Worm (Caenorhabditis elegans) whole organism, L1 larva: Measurements from ENCODE around the gene pph-4.1.

ENCODE experiments used
- C16A3.4 ChIP-seq: fragments of 150-350 bp; optimal IDR thresholded peaks from 2 replicates; lab custom pipeline; 2014; ENCODE audit warnings: missing biosample characterization, missing genetic modification characterization
- alr-1 ChIP-seq: fragments of 200-800 bp; sonication (Bioruptor generic); optimal IDR thresholded peaks from 2 replicates; lab custom pipeline; 2018; ENCODE audit warnings: borderline replicate concordance, mild to moderate bottlenecking, missing genetic modification characterization, missing compliant biosample characterization
- blmp-1 ChIP-seq: fragments of 150-350 bp; optimal IDR thresholded peaks from 2 replicates; lab custom pipeline; 2014; ENCODE audit warnings: missing biosample characterization, missing genetic modification characterization
- ceh-8 ChIP-seq: fragments of 200-800 bp; sonication (Bioruptor generic); optimal IDR thresholded peaks from 2 replicates; lab custom pipeline; 2018; ENCODE audit warnings: mild to moderate bottlenecking, missing genetic modification characterization, moderate library complexity, missing compliant biosample characterization
- ceh-82 ChIP-seq, 3 experiments: fragments of 150-350 bp in 1 of 3; sonication (generic microtip) in 2 of 3; optimal IDR thresholded peaks; 2 replicates each; lab custom pipeline; 2014 to 2017; ENCODE audit warnings: missing biosample characterization in 3 of 3, missing genetic modification characterization in 3 of 3
- ceh-88 ChIP-seq: fragments of 200-800 bp; sonication (Bioruptor generic); IDR thresholded peaks from 2 replicates; pipeline ENCODE4 v1.3.6; 2022; ENCODE audit warnings: missing genetic modification characterization, missing compliant biosample characterization
- ceh-90 ChIP-seq: sonication (generic microtip); optimal IDR thresholded peaks from 2 replicates; lab custom pipeline; 2016; ENCODE audit warnings: missing genetic modification characterization, missing compliant biosample characterization
- ces-1 ChIP-seq: fragments of 150-350 bp; optimal IDR thresholded peaks from 2 replicates; lab custom pipeline; 2014; ENCODE audit warnings: missing biosample characterization, missing genetic modification reagents, missing genetic modification characterization
- dpl-1 ChIP-seq, 3 experiments: fragments of 150-350 bp in 2 of 3; sonication (generic microtip) in 1 of 3; optimal IDR thresholded peaks; 2 replicates each; lab custom pipeline; 2014 to 2017; ENCODE audit warnings: missing biosample characterization in 3 of 3, missing genetic modification characterization in 3 of 3, missing genetic modification reagents in 3 of 3
- dsc-1 ChIP-seq: sonication (generic microtip); optimal IDR thresholded peaks from 2 replicates; lab custom pipeline; 2016; ENCODE audit warnings: mild to moderate bottlenecking, missing genetic modification characterization, missing compliant biosample characterization
- efl-1 ChIP-seq, 4 experiments: fragments of 150-350 bp; optimal IDR thresholded peaks in 3 of 4; peaks in 1 of 4; 1 replicate in 1 of 4; 2 replicates in 3 of 4; lab custom pipeline; 2014; ENCODE audit warnings: missing biosample characterization in 2 of 4, missing genetic modification characterization in 2 of 4, missing genetic modification reagents in 2 of 4
- elt-3 ChIP-seq, 6 experiments: fragments of 150-350 bp in 1 of 6; sonication (generic microtip); optimal IDR thresholded peaks; 2 replicates each; lab custom pipeline; 2017 to 2018; ENCODE audit warnings: missing biosample characterization in 6 of 6, missing genetic modification characterization in 6 of 6, inconsistent platforms in 1 of 6
- fkh-10 ChIP-seq: sonication (generic microtip); optimal IDR thresholded peaks from 2 replicates; lab custom pipeline; 2017; ENCODE audit warnings: missing biosample characterization, missing genetic modification reagents, missing genetic modification characterization
- fkh-4 ChIP-seq: sonication (generic microtip); optimal IDR thresholded peaks from 2 replicates; lab custom pipeline; 2016; ENCODE audit warnings: missing compliant biosample characterization, missing genetic modification characterization, borderline replicate concordance
- fkh-8 ChIP-seq: sonication (generic microtip); optimal IDR thresholded peaks from 2 replicates; lab custom pipeline; 2016; ENCODE audit warnings: mild to moderate bottlenecking, missing genetic modification characterization, missing compliant biosample characterization
- hlh-17 ChIP-seq: fragments of 200-800 bp; sonication (Bioruptor generic); optimal IDR thresholded peaks from 2 replicates; lab custom pipeline; 2018; ENCODE audit warnings: missing genetic modification characterization, mild to moderate bottlenecking, missing compliant biosample characterization, moderate library complexity, borderline replicate concordance
- hpl-2 ChIP-seq: fragments of 150-350 bp; optimal IDR thresholded peaks from 2 replicates; lab custom pipeline; 2014; ENCODE audit warnings: missing biosample characterization, missing genetic modification reagents, missing genetic modification characterization
- jun-1 ChIP-seq: fragments of 150-350 bp; optimal IDR thresholded peaks from 2 replicates; lab custom pipeline; 2014; ENCODE audit warnings: missing biosample characterization, missing genetic modification reagents, missing genetic modification characterization
- lin-15B ChIP-seq: fragments of 150-350 bp; sonication (generic microtip); optimal IDR thresholded peaks from 3 replicates; lab custom pipeline; 2014; ENCODE audit warnings: missing biosample characterization, missing genetic modification characterization
- lin-35 ChIP-seq, 2 experiments: fragments of 150-350 bp; optimal IDR thresholded peaks; 2 replicates each; lab custom pipeline; 2014; ENCODE audit warnings: missing biosample characterization in 2 of 2, missing genetic modification characterization in 2 of 2, missing genetic modification reagents in 2 of 2
- mab-9 ChIP-seq: fragments of 200-800 bp; sonication (Bioruptor generic); IDR thresholded peaks from 2 replicates; pipeline ENCODE4 v1.3.6; 2022; ENCODE audit warnings: missing genetic modification reagents, missing genetic modification characterization, missing compliant biosample characterization
- mdl-1 ChIP-seq, 2 experiments: fragments of 150-350 bp; optimal IDR thresholded peaks; 2 replicates each; lab custom pipeline; 2014 to 2017; ENCODE audit warnings: missing biosample characterization in 2 of 2, missing genetic modification characterization in 2 of 2, inconsistent platforms in 1 of 2
- mef-2 ChIP-seq: fragments of 150-350 bp; optimal IDR thresholded peaks from 2 replicates; lab custom pipeline; 2014; ENCODE audit warnings: missing biosample characterization, missing genetic modification characterization
- mep-1 ChIP-seq: fragments of 150-350 bp; optimal IDR thresholded peaks from 2 replicates; lab custom pipeline; 2014; ENCODE audit warnings: missing biosample characterization, missing genetic modification characterization
- nhr-11 ChIP-seq: fragments of 150-350 bp; optimal IDR thresholded peaks from 2 replicates; lab custom pipeline; 2014; ENCODE audit warnings: missing biosample characterization, missing genetic modification characterization
- nhr-12 ChIP-seq: sonication (generic microtip); optimal IDR thresholded peaks from 2 replicates; lab custom pipeline; 2017; ENCODE audit warnings: missing biosample characterization, missing genetic modification characterization
- nhr-19 ChIP-seq: fragments of 200-800 bp; sonication (Bioruptor generic); conservative IDR thresholded peaks from 2 replicates; pipeline ENCODE4 v1.3.6; 2022; ENCODE audit warnings: missing genetic modification characterization, missing compliant biosample characterization
- nhr-237 ChIP-seq: fragments of 150-350 bp; optimal IDR thresholded peaks from 2 replicates; lab custom pipeline; 2014; ENCODE audit warnings: missing biosample characterization, missing genetic modification characterization
- nhr-28 ChIP-seq: fragments of 150-350 bp; optimal IDR thresholded peaks from 2 replicates; lab custom pipeline; 2014; ENCODE audit warnings: missing biosample characterization, missing genetic modification characterization
- nhr-77 ChIP-seq: fragments of 150-350 bp; optimal IDR thresholded peaks from 2 replicates; lab custom pipeline; 2014; ENCODE audit warnings: missing biosample characterization, missing genetic modification characterization
- nhr-84 ChIP-seq: sonication (generic microtip); optimal IDR thresholded peaks from 2 replicates; lab custom pipeline; 2017; ENCODE audit warnings: missing biosample characterization, missing genetic modification characterization
- nhr-85 ChIP-seq: sonication (generic microtip); peaks from one replicate; lab custom pipeline; 2016; ENCODE audit warnings: missing genetic modification characterization, inconsistent platforms, missing compliant biosample characterization
- pqm-1 ChIP-seq: sonication (generic microtip); optimal IDR thresholded peaks from 3 replicates; lab custom pipeline; 2017; ENCODE audit warnings: missing biosample characterization, missing genetic modification characterization
- skn-1 ChIP-seq: fragments of 150-350 bp; optimal IDR thresholded peaks from 2 replicates; lab custom pipeline; 2014; ENCODE audit warnings: missing biosample characterization, missing genetic modification characterization
- snpc-4 ChIP-seq: fragments of 150-350 bp; optimal IDR thresholded peaks from 2 replicates; lab custom pipeline; 2014; ENCODE audit warnings: missing biosample characterization, missing genetic modification characterization
- sox-4 ChIP-seq: sonication (generic microtip); optimal IDR thresholded peaks from 2 replicates; lab custom pipeline; 2016; ENCODE audit warnings: missing genetic modification characterization, missing compliant biosample characterization
- swsn-7 ChIP-seq: sonication (generic microtip); optimal IDR thresholded peaks from 2 replicates; lab custom pipeline; 2016; ENCODE audit warnings: missing genetic modification characterization, missing compliant biosample characterization
- tbx-2 ChIP-seq: sonication (generic microtip); optimal IDR thresholded peaks from 2 replicates; lab custom pipeline; 2016; ENCODE audit warnings: missing genetic modification characterization, missing compliant biosample characterization
- tlp-1 ChIP-seq: fragments of 150-350 bp; optimal IDR thresholded peaks from 2 replicates; lab custom pipeline; 2014; ENCODE audit warnings: missing biosample characterization, missing genetic modification characterization
- unc-30 ChIP-seq: sonication (generic microtip); optimal IDR thresholded peaks from 2 replicates; lab custom pipeline; 2017; ENCODE audit warnings: missing biosample characterization, missing genetic modification characterization
- unc-62 ChIP-seq: fragments of 150-350 bp; optimal IDR thresholded peaks from 2 replicates; lab custom pipeline; 2014; ENCODE audit warnings: missing biosample characterization, missing genetic modification reagents, missing genetic modification characterization
- unc-86 ChIP-seq: sonication (generic microtip); optimal IDR thresholded peaks from 2 replicates; lab custom pipeline; 2016; ENCODE audit warnings: missing genetic modification characterization, missing compliant biosample characterization
- unc-98 ChIP-seq: fragments of 200-800 bp; sonication (Bioruptor generic); IDR thresholded peaks from 2 replicates; pipeline ENCODE4 v1.3.6; 2022; ENCODE audit warnings: missing genetic modification characterization, missing compliant biosample characterization
- ztf-11 ChIP-seq, 2 experiments: sonication (generic microtip); optimal IDR thresholded peaks; 2 replicates each; lab custom pipeline; 2016 to 2017; ENCODE audit warnings: missing genetic modification characterization in 2 of 2, missing biosample characterization in 1 of 2, missing compliant biosample characterization in 1 of 2

pph-4.1 gene

DNA sequence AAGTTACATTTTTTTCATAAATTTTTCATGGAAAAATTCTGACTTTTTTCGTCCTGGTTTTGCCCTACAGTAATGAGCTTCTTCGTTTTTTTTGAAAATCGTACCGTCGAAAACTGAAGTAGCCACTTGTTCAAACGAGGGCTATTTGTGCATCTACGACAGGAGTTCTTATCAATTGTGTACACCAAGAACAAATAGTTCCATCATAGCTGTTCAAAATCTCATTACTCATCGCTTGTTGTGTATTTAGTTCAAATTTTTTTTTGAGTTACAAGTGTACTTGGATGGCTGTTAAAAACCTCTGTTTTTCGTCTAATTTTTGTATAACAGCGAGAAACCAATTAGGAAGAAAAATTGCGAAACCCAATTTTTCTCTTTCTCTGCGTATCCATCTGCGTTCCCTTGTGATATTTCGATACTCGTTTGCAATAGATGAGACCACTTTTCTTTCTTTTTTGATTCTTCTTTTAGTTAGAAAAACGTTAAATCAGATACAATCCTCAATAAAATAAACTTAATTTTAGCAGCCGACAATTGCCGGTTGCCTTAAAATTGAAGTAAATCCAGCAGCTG, 46.2 kb downstream of the pph-4.1 start:
- TF ChIP-seq jun-1 (tag; lab: Kevin White, UChicago) (no peak), nhr-84 (tag; lab: Kevin White, UChicago) (no peak), ceh-82 (tag; optimal IDR thresholded peaks at IDR 0.05; lab: Kevin White, UChicago) (no peak), skn-1 (tag; lab: Kevin White, UChicago) (peak; percentile 37), hpl-2 (GFP tag; lab: Kevin White, UChicago) (no peak), nhr-237 (tag; lab: Kevin White, UChicago) (no peak), blmp-1 (peak; percentile 10), mdl-1 (tag; optimal IDR thresholded peaks at IDR 0.05; lab: Kevin White, UChicago) (no peak), unc-30 (tag; lab: Kevin White, UChicago) (no peak), fkh-8 (no peak), unc-62 (GFP tag; lab: Kevin White, UChicago) (no peak), lin-35 (GFP tag; optimal IDR thresholded peaks at IDR 0.05; lab: Kevin White, UChicago) (peak in 1 of 2 experiments; percentile 34), elt-3 (tag; optimal IDR thresholded peaks at IDR 0.05; lab: Kevin White, UChicago) (peak in 1 of 6 experiments; percentile 21), nhr-77 (tag; lab: Kevin White, UChicago) (no peak), ces-1 (GFP tag; lab: Kevin White, UChicago) (no peak), pqm-1 (tag; lab: Kevin White, UChicago) (no peak), snpc-4 (tag; lab: Kevin White, UChicago) (no peak), hlh-17 (GFP tag; lab: Kevin White, UChicago) (no peak), nhr-12 (tag; lab: Kevin White, UChicago) (no peak), efl-1 (optimal IDR thresholded peaks at IDR 0.05; lab: Kevin White, UChicago) (peak in 1 of 2 experiments; percentile 15), efl-1 (GFP tag; optimal IDR thresholded peaks at IDR 0.05 in 1 of 2; lab: Kevin White, UChicago) (peak in 1 of 2 experiments; percentile 76), unc-98 (GFP tag; lab: Robert Waterston, UW) (no peak), ceh-90 (no peak), nhr-85 (tag; lab: Kevin White, UChicago) (peak; percentile 24), alr-1 (tag; lab: Kevin White, UChicago) (no peak), ceh-8 (no peak), unc-86 (tag; lab: Kevin White, UChicago) (no peak), nhr-28 (tag; lab: Kevin White, UChicago) (no peak)

DNA sequence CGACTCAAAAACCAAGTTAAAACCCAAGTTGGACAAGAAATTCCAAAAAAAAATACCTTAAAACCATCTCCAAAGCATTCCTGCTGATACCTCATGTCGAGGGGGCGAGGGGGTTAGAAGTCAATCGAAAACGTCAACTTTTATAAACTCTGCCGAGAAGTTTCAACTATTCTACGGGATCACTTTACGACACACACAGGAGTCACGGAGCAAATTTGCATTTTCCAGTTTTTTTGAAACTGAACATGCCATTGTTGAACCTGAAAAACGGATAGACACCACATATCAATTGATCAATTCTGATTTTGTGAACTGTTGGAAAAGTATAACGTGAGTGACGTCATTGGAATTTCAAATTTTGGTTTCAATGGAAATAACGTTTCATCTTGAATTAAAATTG, 48.1 kb downstream of the pph-4.1 start, which contains the start of gene mrp-8:
Gene mrp-8, minus strand, starts transcription at position 101 of the 400 bp plus-strand sequence.
- TF ChIP-seq nhr-19 (GFP tag; lab: Robert Waterston, UW) (no peak), nhr-237 (tag; lab: Kevin White, UChicago) (no peak), hlh-17 (GFP tag; lab: Kevin White, UChicago) (no peak), tlp-1 (tag; lab: Kevin White, UChicago) (no peak), ceh-88 (GFP tag; lab: Robert Waterston, UW) (no peak), sox-4 (tag; lab: Kevin White, UChicago) (no peak), ces-1 (GFP tag; lab: Kevin White, UChicago) (no peak), mab-9 (no peak), ceh-90 (no peak), unc-30 (tag; lab: Kevin White, UChicago) (no peak), swsn-7 (tag; lab: Kevin White, UChicago) (no peak), ztf-11 (tag; optimal IDR thresholded peaks at IDR 0.05; lab: Kevin White, UChicago) (no peak), nhr-77 (tag; lab: Kevin White, UChicago) (no peak), mef-2 (tag; lab: Kevin White, UChicago) (no peak), mep-1 (tag; lab: Kevin White, UChicago) (no peak), C16A3.4 (tag; lab: Kevin White, UChicago) (no peak), blmp-1 (no peak), skn-1 (tag; lab: Kevin White, UChicago) (no peak)

DNA sequence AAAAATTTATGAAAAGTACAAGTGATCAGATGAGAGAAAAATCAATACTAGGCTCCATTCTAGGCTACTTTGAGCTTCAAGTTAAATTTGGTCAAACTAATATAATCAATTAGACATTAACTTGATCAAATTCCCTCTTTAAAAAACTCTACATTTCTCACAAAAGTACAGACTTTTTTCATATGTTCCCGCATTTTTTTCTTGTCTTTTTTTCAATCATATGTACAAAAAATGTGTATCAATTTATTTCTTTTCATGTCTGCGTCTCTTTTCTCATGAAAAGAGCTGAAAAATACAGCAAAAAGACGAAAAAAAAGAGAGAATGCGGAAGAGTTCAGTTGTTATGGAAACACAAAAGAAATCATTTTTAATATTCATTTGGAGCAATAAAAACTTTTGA, 51.9 kb downstream of the pph-4.1 start:
- no peak for TF ChIP-seq dpl-1 (GFP tag; optimal IDR thresholded peaks at IDR 0.05; lab: Kevin White, UChicago)
- no peak for TF ChIP-seq mdl-1 (tag; optimal IDR thresholded peaks at IDR 0.05; lab: Kevin White, UChicago)
- no peak for TF ChIP-seq lin-15B (tag; lab: Kevin White, UChicago)
- TF ChIP-seq sox-4 (tag; lab: Kevin White, UChicago): no peak
- no peak for TF ChIP-seq nhr-11 (tag; lab: Kevin White, UChicago)
- no peak for TF ChIP-seq fkh-10 (GFP tag; lab: Kevin White, UChicago)
- TF ChIP-seq dsc-1: no peak
- no peak for TF ChIP-seq swsn-7 (tag; lab: Kevin White, UChicago)
- no peak for TF ChIP-seq hpl-2 (GFP tag; lab: Kevin White, UChicago)
- no peak for TF ChIP-seq jun-1 (tag; lab: Kevin White, UChicago)
- TF ChIP-seq fkh-8: no peak
- no peak for TF ChIP-seq fkh-4 (tag; lab: Kevin White, UChicago)
- no peak for TF ChIP-seq tbx-2
- TF ChIP-seq, all 84 proteins: peak for 0
